Worm (Caenorhabditis elegans) whole organism, L1 larva: ENCODE results near the gene T05H10.1.

Experiments used
- C04F5.9 ChIP-seq: sonication (generic microtip); optimal IDR thresholded peaks from 2 replicates; lab custom pipeline; 2016; ENCODE audit warnings: missing genetic modification characterization, missing compliant biosample characterization
- C16A3.4 ChIP-seq: fragments of 150-350 bp; optimal IDR thresholded peaks from 2 replicates; lab custom pipeline; 2014; ENCODE audit warnings: missing biosample characterization, missing genetic modification characterization
- C34B4.2 ChIP-seq: sonication (generic microtip); optimal IDR thresholded peaks from 2 replicates; lab custom pipeline; 2017; ENCODE audit warnings: mild to moderate bottlenecking, missing genetic modification characterization, missing compliant biosample characterization
- F16B12.6 ChIP-seq: fragments of 150-350 bp; optimal IDR thresholded peaks from 2 replicates; lab custom pipeline; 2014; ENCODE audit warnings: missing biosample characterization, missing genetic modification characterization
- blmp-1 ChIP-seq: fragments of 150-350 bp; optimal IDR thresholded peaks from 2 replicates; lab custom pipeline; 2014; ENCODE audit warnings: missing biosample characterization, missing genetic modification characterization
- ceh-8 ChIP-seq: fragments of 200-800 bp; sonication (Bioruptor generic); optimal IDR thresholded peaks from 2 replicates; lab custom pipeline; 2018; ENCODE audit warnings: mild to moderate bottlenecking, missing genetic modification characterization, moderate library complexity, missing compliant biosample characterization
- ceh-82 ChIP-seq, 3 experiments: fragments of 150-350 bp in 1 of 3; sonication (generic microtip) in 2 of 3; optimal IDR thresholded peaks; 2 replicates each; lab custom pipeline; 2014 to 2017; ENCODE audit warnings: missing biosample characterization in 3 of 3, missing genetic modification characterization in 3 of 3
- ceh-88 ChIP-seq: fragments of 200-800 bp; sonication (Bioruptor generic); IDR thresholded peaks from 2 replicates; pipeline ENCODE4 v1.3.6; 2022; ENCODE audit warnings: missing genetic modification characterization, missing compliant biosample characterization
- ces-1 ChIP-seq: fragments of 150-350 bp; optimal IDR thresholded peaks from 2 replicates; lab custom pipeline; 2014; ENCODE audit warnings: missing biosample characterization, missing genetic modification reagents, missing genetic modification characterization
- dpl-1 ChIP-seq, 3 experiments: fragments of 150-350 bp in 2 of 3; sonication (generic microtip) in 1 of 3; optimal IDR thresholded peaks; 2 replicates each; lab custom pipeline; 2014 to 2017; ENCODE audit warnings: missing biosample characterization in 3 of 3, missing genetic modification characterization in 3 of 3, missing genetic modification reagents in 3 of 3
- efl-3 ChIP-seq: fragments of 200-800 bp; sonication (Bioruptor generic); optimal IDR thresholded peaks from 2 replicates; lab custom pipeline; 2018; ENCODE audit warnings: mild to moderate bottlenecking, missing genetic modification characterization, missing compliant biosample characterization
- egl-13 ChIP-seq: sonication (generic microtip); optimal IDR thresholded peaks from 2 replicates; lab custom pipeline; 2016; ENCODE audit warnings: missing genotype, missing genetic modification reagents, missing genetic modification characterization, missing compliant biosample characterization
- egl-27 ChIP-seq, 2 experiments: fragments of 150-350 bp in 1 of 2; sonication (generic microtip); optimal IDR thresholded peaks; 3 replicates each; lab custom pipeline; 2017 to 2018; ENCODE audit warnings: missing biosample characterization in 2 of 2, missing genetic modification characterization in 2 of 2, missing genetic modification reagents in 2 of 2
- elt-3 ChIP-seq, 6 experiments: fragments of 150-350 bp in 1 of 6; sonication (generic microtip); optimal IDR thresholded peaks; 2 replicates each; lab custom pipeline; 2017 to 2018; ENCODE audit warnings: missing biosample characterization in 6 of 6, missing genetic modification characterization in 6 of 6, inconsistent platforms in 1 of 6
- fkh-4 ChIP-seq: sonication (generic microtip); optimal IDR thresholded peaks from 2 replicates; lab custom pipeline; 2016; ENCODE audit warnings: missing compliant biosample characterization, missing genetic modification characterization, borderline replicate concordance
- fkh-8 ChIP-seq: sonication (generic microtip); optimal IDR thresholded peaks from 2 replicates; lab custom pipeline; 2016; ENCODE audit warnings: mild to moderate bottlenecking, missing genetic modification characterization, missing compliant biosample characterization
- grh-1 ChIP-seq: fragments of 200-800 bp; sonication (Bioruptor generic); IDR thresholded peaks from 2 replicates; pipeline ENCODE4 v1.3.6; 2022; ENCODE audit warnings: missing genetic modification reagents, missing genetic modification characterization, missing compliant biosample characterization
- hpl-2 ChIP-seq: fragments of 150-350 bp; optimal IDR thresholded peaks from 2 replicates; lab custom pipeline; 2014; ENCODE audit warnings: missing biosample characterization, missing genetic modification reagents, missing genetic modification characterization
- irx-1 ChIP-seq: sonication (generic microtip); optimal IDR thresholded peaks from 2 replicates; lab custom pipeline; 2016; ENCODE audit warnings: missing genetic modification characterization, missing compliant biosample characterization
- isw-1 ChIP-seq: fragments of 200-800 bp; sonication (Bioruptor generic); IDR thresholded peaks from 2 replicates; pipeline ENCODE4 v1.3.6; 2022; ENCODE audit warnings: missing genetic modification characterization, missing compliant biosample characterization
- lin-13 ChIP-seq: fragments of 150-350 bp; optimal IDR thresholded peaks from 2 replicates; lab custom pipeline; 2014; ENCODE audit warnings: missing biosample characterization, missing genetic modification reagents, missing genetic modification characterization
- lin-14 ChIP-seq: fragments of 200-800 bp; sonication (Bioruptor generic); optimal IDR thresholded peaks from 2 replicates; lab custom pipeline; 2018; ENCODE audit warnings: mild to moderate bottlenecking, missing genetic modification characterization, moderate library complexity, missing compliant biosample characterization
- lin-15B ChIP-seq: fragments of 150-350 bp; sonication (generic microtip); optimal IDR thresholded peaks from 3 replicates; lab custom pipeline; 2014; ENCODE audit warnings: missing biosample characterization, missing genetic modification characterization
- lin-35 ChIP-seq, 2 experiments: fragments of 150-350 bp; optimal IDR thresholded peaks; 2 replicates each; lab custom pipeline; 2014; ENCODE audit warnings: missing biosample characterization in 2 of 2, missing genetic modification characterization in 2 of 2, missing genetic modification reagents in 2 of 2
- lin-39 ChIP-seq: fragments of 150-350 bp; optimal IDR thresholded peaks from 2 replicates; lab custom pipeline; 2014; ENCODE audit warnings: missing biosample characterization, missing genetic modification reagents, missing genetic modification characterization
- lir-3 ChIP-seq: sonication (generic microtip); optimal IDR thresholded peaks from 2 replicates; lab custom pipeline; 2016; ENCODE audit warnings: mild to moderate bottlenecking, missing genetic modification characterization, moderate library complexity, missing compliant biosample characterization; ENCODE audit not compliant: poor library complexity
- lsy-2 ChIP-seq, 2 experiments: fragments of 150-350 bp; optimal IDR thresholded peaks; 2 replicates each; lab custom pipeline; 2014; ENCODE audit warnings: missing biosample characterization in 2 of 2, missing genetic modification characterization in 2 of 2
- mdl-1 ChIP-seq, 2 experiments: fragments of 150-350 bp; optimal IDR thresholded peaks; 2 replicates each; lab custom pipeline; 2014 to 2017; ENCODE audit warnings: missing biosample characterization in 2 of 2, missing genetic modification characterization in 2 of 2, inconsistent platforms in 1 of 2
- mep-1 ChIP-seq: fragments of 150-350 bp; optimal IDR thresholded peaks from 2 replicates; lab custom pipeline; 2014; ENCODE audit warnings: missing biosample characterization, missing genetic modification characterization
- nhr-11 ChIP-seq: fragments of 150-350 bp; optimal IDR thresholded peaks from 2 replicates; lab custom pipeline; 2014; ENCODE audit warnings: missing biosample characterization, missing genetic modification characterization
- nhr-12 ChIP-seq: sonication (generic microtip); optimal IDR thresholded peaks from 2 replicates; lab custom pipeline; 2017; ENCODE audit warnings: missing biosample characterization, missing genetic modification characterization
- nhr-19 ChIP-seq: fragments of 200-800 bp; sonication (Bioruptor generic); conservative IDR thresholded peaks from 2 replicates; pipeline ENCODE4 v1.3.6; 2022; ENCODE audit warnings: missing genetic modification characterization, missing compliant biosample characterization
- nhr-237 ChIP-seq: fragments of 150-350 bp; optimal IDR thresholded peaks from 2 replicates; lab custom pipeline; 2014; ENCODE audit warnings: missing biosample characterization, missing genetic modification characterization
- nhr-47 ChIP-seq: sonication (generic microtip); optimal IDR thresholded peaks from 2 replicates; lab custom pipeline; 2016; ENCODE audit warnings: mild to moderate bottlenecking, missing genetic modification characterization, moderate library complexity, missing compliant biosample characterization
- nhr-71 ChIP-seq: sonication (generic microtip); optimal IDR thresholded peaks from 2 replicates; lab custom pipeline; 2016; ENCODE audit warnings: mild to moderate bottlenecking, missing genetic modification characterization, moderate library complexity, missing compliant biosample characterization
- nhr-76 ChIP-seq: sonication (generic microtip); optimal IDR thresholded peaks from 2 replicates; lab custom pipeline; 2017; ENCODE audit warnings: missing biosample characterization, missing genetic modification characterization
- nhr-77 ChIP-seq: fragments of 150-350 bp; optimal IDR thresholded peaks from 2 replicates; lab custom pipeline; 2014; ENCODE audit warnings: missing biosample characterization, missing genetic modification characterization
- nhr-84 ChIP-seq: sonication (generic microtip); optimal IDR thresholded peaks from 2 replicates; lab custom pipeline; 2017; ENCODE audit warnings: missing biosample characterization, missing genetic modification characterization
- pax-3 ChIP-seq: fragments of 200-800 bp; sonication (Bioruptor generic); optimal IDR thresholded peaks from 2 replicates; lab custom pipeline; 2018; ENCODE audit warnings: mild to moderate bottlenecking, missing genetic modification characterization, moderate library complexity, missing compliant biosample characterization
- rnt-1 ChIP-seq: sonication (generic microtip); optimal IDR thresholded peaks from 2 replicates; lab custom pipeline; 2016; ENCODE audit warnings: mild to moderate bottlenecking, missing genetic modification characterization, moderate library complexity, missing compliant biosample characterization
- skn-1 ChIP-seq: fragments of 150-350 bp; optimal IDR thresholded peaks from 2 replicates; lab custom pipeline; 2014; ENCODE audit warnings: missing biosample characterization, missing genetic modification characterization
- snpc-4 ChIP-seq: fragments of 150-350 bp; optimal IDR thresholded peaks from 2 replicates; lab custom pipeline; 2014; ENCODE audit warnings: missing biosample characterization, missing genetic modification characterization
- sox-4 ChIP-seq: sonication (generic microtip); optimal IDR thresholded peaks from 2 replicates; lab custom pipeline; 2016; ENCODE audit warnings: missing genetic modification characterization, missing compliant biosample characterization
- sptf-1 ChIP-seq: fragments of 150-350 bp; optimal IDR thresholded peaks from 2 replicates; lab custom pipeline; 2014; ENCODE audit warnings: missing biosample characterization, missing genetic modification characterization
- sup-37 ChIP-seq: fragments of 200-800 bp; sonication (Bioruptor generic); optimal IDR thresholded peaks from 2 replicates; lab custom pipeline; 2018; ENCODE audit warnings: mild to moderate bottlenecking, missing genetic modification characterization, missing compliant biosample characterization
- swsn-7 ChIP-seq: sonication (generic microtip); optimal IDR thresholded peaks from 2 replicates; lab custom pipeline; 2016; ENCODE audit warnings: missing genetic modification characterization, missing compliant biosample characterization
- tbx-2 ChIP-seq: sonication (generic microtip); optimal IDR thresholded peaks from 2 replicates; lab custom pipeline; 2016; ENCODE audit warnings: missing genetic modification characterization, missing compliant biosample characterization
- tlp-1 ChIP-seq: fragments of 150-350 bp; optimal IDR thresholded peaks from 2 replicates; lab custom pipeline; 2014; ENCODE audit warnings: missing biosample characterization, missing genetic modification characterization
- unc-30 ChIP-seq: sonication (generic microtip); optimal IDR thresholded peaks from 2 replicates; lab custom pipeline; 2017; ENCODE audit warnings: missing biosample characterization, missing genetic modification characterization
- unc-98 ChIP-seq: fragments of 200-800 bp; sonication (Bioruptor generic); IDR thresholded peaks from 2 replicates; pipeline ENCODE4 v1.3.6; 2022; ENCODE audit warnings: missing genetic modification characterization, missing compliant biosample characterization
- xbp-1 ChIP-seq: sonication (generic microtip); optimal IDR thresholded peaks from 2 replicates; lab custom pipeline; 2016; ENCODE audit warnings: missing genetic modification characterization, missing compliant biosample characterization
- zag-1 ChIP-seq: fragments of 150-350 bp; optimal IDR thresholded peaks from 2 replicates; lab custom pipeline; 2014; ENCODE audit warnings: missing biosample characterization, missing genetic modification characterization
- ztf-11 ChIP-seq, 2 experiments: sonication (generic microtip); optimal IDR thresholded peaks; 2 replicates each; lab custom pipeline; 2016 to 2017; ENCODE audit warnings: missing genetic modification characterization in 2 of 2, missing biosample characterization in 1 of 2, missing compliant biosample characterization in 1 of 2
- ztf-4 ChIP-seq: fragments of 150-350 bp; optimal IDR thresholded peaks from 2 replicates; lab custom pipeline; 2014; ENCODE audit warnings: missing biosample characterization, missing genetic modification characterization

T05H10.1 gene

ce11 chrII:8015483-8015938 lies 26.9 kb upstream of the T05H10.1 start:
- TF ChIP-seq C04F5.9 (tag; lab: Kevin White, UChicago) (no peak), egl-27 (tag; optimal IDR thresholded peaks at IDR 0.05; lab: Kevin White, UChicago) (no peak), snpc-4 (no peak), efl-3 (GFP tag; lab: Kevin White, UChicago) (no peak), tlp-1 (tag; lab: Kevin White, UChicago) (no peak), lin-15B (tag; lab: Kevin White, UChicago) (no peak), nhr-71 (tag; lab: Kevin White, UChicago) (peak; percentile 28), skn-1 (tag; lab: Kevin White, UChicago) (no peak), ztf-11 (tag; optimal IDR thresholded peaks at IDR 0.05; lab: Kevin White, UChicago) (no peak), ceh-8 (GFP tag; lab: Kevin White, UChicago) (no peak), nhr-12 (tag; lab: Kevin White, UChicago) (no peak), pax-3 (tag; lab: Kevin White, UChicago) (no peak), ceh-88 (GFP tag; lab: Robert Waterston, UW) (no peak), elt-3 (tag; optimal IDR thresholded peaks at IDR 0.05; lab: Kevin White, UChicago) (peak in 4 of 6 experiments; percentile 5 to 45 (median 30)), fkh-4 (tag; lab: Kevin White, UChicago) (no peak), nhr-19 (GFP tag; lab: Robert Waterston, UW) (peak; percentile 5; the same call in 1 of the 2 replicates), tbx-2 (tag; lab: Kevin White, UChicago) (peak; percentile 33), C34B4.2 (tag; lab: Kevin White, UChicago) (no peak), zag-1 (no peak), nhr-47 (tag; lab: Kevin White, UChicago) (no peak), blmp-1 (tag; lab: Kevin White, UChicago) (no peak), nhr-76 (tag; lab: Kevin White, UChicago) (no peak), mep-1 (tag; lab: Kevin White, UChicago) (peak; percentile 42), F16B12.6 (tag; lab: Kevin White, UChicago) (no peak), nhr-11 (tag; lab: Kevin White, UChicago) (no peak), grh-1 (GFP tag; lab: Robert Waterston, UW) (no peak), unc-98 (GFP tag; lab: Robert Waterston, UW) (no peak), egl-13 (tag; lab: Kevin White, UChicago) (no peak), xbp-1 (tag; lab: Kevin White, UChicago) (no peak), lin-35 (GFP tag; optimal IDR thresholded peaks at IDR 0.05; lab: Kevin White, UChicago) (peak in 1 of 2 experiments; percentile 30), lir-3 (tag; lab: Kevin White, UChicago) (no peak), C16A3.4 (tag; lab: Kevin White, UChicago) (no peak), lin-39 (no peak), fkh-8 (tag; lab: Kevin White, UChicago) (no peak), lsy-2 (tag; optimal IDR thresholded peaks at IDR 0.05; lab: Kevin White, UChicago) (peak in 1 of 2 experiments; percentile 48), swsn-7 (peak; percentile 42), lin-14 (peak; percentile 24), dpl-1 (GFP tag; optimal IDR thresholded peaks at IDR 0.05; lab: Kevin White, UChicago) (peak in 1 of 3 experiments; percentile 22), nhr-77 (tag; lab: Kevin White, UChicago) (peak; percentile 52), lin-13 (GFP tag; lab: Kevin White, UChicago) (peak; percentile 33), mdl-1 (tag; optimal IDR thresholded peaks at IDR 0.05; lab: Kevin White, UChicago) (peak in 1 of 2 experiments; percentile 51), ztf-4 (tag; lab: Kevin White, UChicago) (peak; percentile 16), hpl-2 (no peak), sptf-1 (tag; lab: Kevin White, UChicago) (no peak), sup-37 (GFP tag; lab: Kevin White, UChicago) (no peak), ceh-82 (tag; optimal IDR thresholded peaks at IDR 0.05; lab: Kevin White, UChicago) (no peak), ces-1 (GFP tag; lab: Kevin White, UChicago) (no peak), unc-30 (tag; lab: Kevin White, UChicago) (no peak), sox-4 (tag; lab: Kevin White, UChicago) (no peak), irx-1 (tag; lab: Kevin White, UChicago) (no peak), nhr-84 (tag; lab: Kevin White, UChicago) (no peak), isw-1 (GFP tag; lab: Robert Waterston, UW) (no peak), nhr-237 (no peak), rnt-1 (tag; lab: Kevin White, UChicago) (peak; percentile 31)
